Fruit fly (Drosophila melanogaster) whole organism, embryonic: ENCODE results near the gene RhoGAP5A.
A peak's percentile ranks its signal among the peaks of the same experiment; 100 is the strongest.

Source experiments
- Bteb2 ChIP-seq: fragments of 200-800 bp; sonication (Bioruptor generic); optimal IDR thresholded peaks from 2 replicates; lab custom pipeline; 2016; ENCODE audit warnings: missing biosample characterization, missing genetic modification characterization
- CG10366 ChIP-seq: fragments of 200-800 bp; sonication (Bioruptor generic); IDR thresholded peaks from 2 replicates; pipeline ENCODE4 v1.3.6; 2022; ENCODE audit warnings: missing biosample characterization, missing genetic modification characterization
- CG10979 ChIP-seq: fragments of 200-800 bp; sonication (Bioruptor generic); optimal IDR thresholded peaks from 2 replicates; lab custom pipeline; 2018; ENCODE audit warnings: missing biosample characterization, mild to moderate bottlenecking, missing genetic modification characterization, moderate library complexity
- CG11695 ChIP-seq: fragments of 200-800 bp; sonication (Bioruptor generic); IDR thresholded peaks from 3 replicates; pipeline ENCODE4 v1.3.6; 2022; ENCODE audit warnings: missing biosample characterization, missing genetic modification characterization
- CG12071 ChIP-seq: fragments of 200-800 bp; sonication (Bioruptor generic); optimal IDR thresholded peaks from 3 replicates; lab custom pipeline; 2018; ENCODE audit warnings: missing biosample characterization, mild to moderate bottlenecking, missing genetic modification characterization
- CG12744 ChIP-seq: fragments of 200-800 bp; sonication (Bioruptor generic); optimal IDR thresholded peaks from 2 replicates; lab custom pipeline; 2016; ENCODE audit warnings: missing biosample characterization, missing genetic modification characterization
- CG12769 ChIP-seq: fragments of 200-800 bp; sonication (Bioruptor generic); optimal IDR thresholded peaks from 2 replicates; lab custom pipeline; 2019; ENCODE audit warnings: missing biosample characterization, mild to moderate bottlenecking, missing genetic modification characterization, moderate library complexity
- CG15514 ChIP-seq: fragments of 200-800 bp; sonication (Bioruptor generic); optimal IDR thresholded peaks from 3 replicates; lab custom pipeline; 2017; ENCODE audit warnings: missing biosample characterization, missing genetic modification characterization, mild to moderate bottlenecking, moderate library complexity, missing genetic modification reagents
- CG17612 ChIP-seq: fragments of 200-800 bp; sonication (Bioruptor generic); IDR thresholded peaks from 2 replicates; pipeline ENCODE4 v1.3.6; 2022; ENCODE audit warnings: missing biosample characterization, missing genetic modification characterization
- CG17802 ChIP-seq: fragments of 200-800 bp; sonication (Bioruptor generic); optimal IDR thresholded peaks from 2 replicates; lab custom pipeline; 2018; ENCODE audit warnings: missing biosample characterization, mild to moderate bottlenecking, missing genetic modification characterization, moderate library complexity
- CG18011 ChIP-seq: fragments of 200-800 bp; sonication (Bioruptor generic); optimal IDR thresholded peaks from 2 replicates; lab custom pipeline; 2017; ENCODE audit warnings: missing biosample characterization, missing genetic modification characterization, mild to moderate bottlenecking, moderate library complexity, missing genotype
- CG2116 ChIP-seq: fragments of 200-800 bp; sonication (Bioruptor generic); optimal IDR thresholded peaks from 3 replicates; lab custom pipeline; 2018; ENCODE audit warnings: missing biosample characterization, mild to moderate bottlenecking, missing genetic modification characterization
- CG2120 ChIP-seq: fragments of 200-800 bp; sonication (Bioruptor generic); optimal IDR thresholded peaks from 3 replicates; lab custom pipeline; 2016; ENCODE audit warnings: missing biosample characterization, missing genetic modification characterization
- CG3281 ChIP-seq: fragments of 200-800 bp; sonication (Bioruptor generic); optimal IDR thresholded peaks from 3 replicates; lab custom pipeline; 2017; ENCODE audit warnings: missing biosample characterization, mild to moderate bottlenecking, missing genetic modification characterization
- CG34224 ChIP-seq: fragments of 200-800 bp; sonication (Bioruptor generic); IDR thresholded peaks from 3 replicates; pipeline ENCODE4 v1.3.6; 2022; ENCODE audit warnings: missing biosample characterization, missing genetic modification characterization; ENCODE audit not compliant: partially characterized antibody
- CG4360 ChIP-seq: fragments of 200-800 bp; sonication (Bioruptor generic); IDR thresholded peaks from 2 replicates; pipeline ENCODE4 v1.3.6; 2022; ENCODE audit warnings: missing biosample characterization, missing genetic modification characterization
- CG5180 ChIP-seq: fragments of 200-800 bp; sonication (Bioruptor generic); optimal IDR thresholded peaks from 3 replicates; lab custom pipeline; 2017; ENCODE audit warnings: missing biosample characterization, missing genetic modification characterization, mild to moderate bottlenecking, moderate library complexity, missing genetic modification reagents
- CG7839 ChIP-seq: fragments of 200-800 bp; sonication (Bioruptor generic); optimal IDR thresholded peaks from 3 replicates; lab custom pipeline; 2018; ENCODE audit warnings: missing biosample characterization, mild to moderate bottlenecking, missing genetic modification characterization, moderate library complexity
- CG9609 ChIP-seq: fragments of 200-800 bp; sonication (Bioruptor generic); optimal IDR thresholded peaks from 3 replicates; lab custom pipeline; 2016; ENCODE audit warnings: missing biosample characterization, missing genetic modification characterization
- CTCF ChIP-seq: fragments of 200-800 bp; sonication (Bioruptor generic); optimal IDR thresholded peaks from 2 replicates; lab custom pipeline; 2017; ENCODE audit warnings: missing biosample characterization, mild to moderate bottlenecking, missing genetic modification characterization, moderate library complexity
- CkIIα-i1 ChIP-seq: fragments of 200-800 bp; sonication (Bioruptor generic); IDR thresholded peaks from 2 replicates; pipeline ENCODE4 v1.3.6; 2022; ENCODE audit warnings: missing biosample characterization, missing genetic modification characterization
- D19A ChIP-seq: fragments of 200-800 bp; optimal IDR thresholded peaks from 3 replicates; lab custom pipeline; 2019; ENCODE audit warnings: missing biosample characterization, mild to moderate bottlenecking, missing genetic modification characterization, moderate library complexity
- Dip2 ChIP-seq: fragments of 200-800 bp; sonication (Bioruptor generic); IDR thresholded peaks from 2 replicates; pipeline ENCODE4 v1.3.6; 2022; ENCODE audit warnings: missing biosample characterization, missing genetic modification characterization
- E2f1 ChIP-seq: fragments of 200-800 bp; sonication (Bioruptor generic); IDR thresholded peaks from 2 replicates; pipeline ENCODE4 v1.3.6; 2022; ENCODE audit warnings: missing biosample characterization, missing genetic modification characterization
- ERR ChIP-seq: fragments of 200-800 bp; sonication (Bioruptor generic); optimal IDR thresholded peaks from 2 replicates; lab custom pipeline; 2016; ENCODE audit warnings: missing biosample characterization, missing genetic modification characterization
- Ets65A ChIP-seq: fragments of 200-800 bp; sonication (Bioruptor generic); peaks from one replicate; lab custom pipeline; 2016; ENCODE audit warnings: missing biosample characterization, missing genetic modification characterization
- Fer1 ChIP-seq: fragments of 200-800 bp; sonication (Bioruptor generic); optimal IDR thresholded peaks from 2 replicates; lab custom pipeline; 2017; ENCODE audit warnings: missing biosample characterization, mild to moderate bottlenecking, missing genetic modification characterization
- Hsf ChIP-seq: fragments of 200-800 bp; sonication (Bioruptor generic); optimal IDR thresholded peaks from 3 replicates; lab custom pipeline; 2016; ENCODE audit warnings: missing biosample characterization, missing genetic modification characterization
- Lpt ChIP-seq: fragments of >200 bp; optimal IDR thresholded peaks from 2 replicates; lab custom pipeline; 2018; ENCODE audit warnings: missing biosample characterization, missing genetic modification characterization
- MBD-R2 ChIP-seq: fragments of 200-800 bp; sonication (Bioruptor generic); IDR thresholded peaks from 2 replicates; pipeline ENCODE4 v1.3.6; 2022; ENCODE audit warnings: missing biosample characterization, missing genetic modification characterization
- MTF-1 ChIP-seq: fragments of 200-800 bp; sonication (Bioruptor generic); optimal IDR thresholded peaks from 2 replicates; lab custom pipeline; 2018; ENCODE audit warnings: missing biosample characterization, mild to moderate bottlenecking, missing genetic modification characterization, borderline replicate concordance
- Nf-YB ChIP-seq: fragments of 200-800 bp; sonication (Bioruptor generic); optimal IDR thresholded peaks from 3 replicates; lab custom pipeline; 2019; ENCODE audit warnings: missing biosample characterization, mild to moderate bottlenecking, missing genetic modification characterization, moderate library complexity
- Sox100B ChIP-seq: fragments of 200-800 bp; sonication (Bioruptor generic); optimal IDR thresholded peaks from 3 replicates; lab custom pipeline; 2018; ENCODE audit warnings: missing biosample characterization, mild to moderate bottlenecking, missing genetic modification characterization
- Spps ChIP-seq: fragments of 200-800 bp; sonication (Bioruptor generic); optimal IDR thresholded peaks from 2 replicates; lab custom pipeline; 2018; ENCODE audit warnings: missing biosample characterization, mild to moderate bottlenecking, missing genetic modification characterization
- Taf1 ChIP-seq: fragments of 200-800 bp; sonication (Bioruptor generic); IDR thresholded peaks from 2 replicates; pipeline ENCODE4 v1.3.6; 2022; ENCODE audit warnings: missing biosample characterization, missing genetic modification characterization
- Vsx1 ChIP-seq: fragments of 200-800 bp; sonication (Bioruptor generic); optimal IDR thresholded peaks from 2 replicates; lab custom pipeline; 2017; ENCODE audit warnings: missing biosample characterization, mild to moderate bottlenecking, missing genetic modification characterization, missing genetic modification reagents
- Xrp1 ChIP-seq: fragments of 200-800 bp; sonication (Bioruptor generic); IDR thresholded peaks from 2 replicates; pipeline ENCODE4 v1.3.6; 2022; ENCODE audit warnings: missing biosample characterization, missing genetic modification characterization
- az2 ChIP-seq: fragments of 200-800 bp; sonication (Bioruptor generic); optimal IDR thresholded peaks from 3 replicates; lab custom pipeline; 2016; ENCODE audit warnings: missing biosample characterization, missing genetic modification characterization
- chm ChIP-seq: fragments of 200-800 bp; sonication (Bioruptor generic); IDR thresholded peaks from 2 replicates; pipeline ENCODE4 v1.3.6; 2022; ENCODE audit warnings: missing biosample characterization, missing genetic modification characterization
- gem ChIP-seq: fragments of 200-800 bp; sonication (Bioruptor generic); optimal IDR thresholded peaks from 2 replicates; lab custom pipeline; 2019; ENCODE audit warnings: missing biosample characterization, mild to moderate bottlenecking, missing genetic modification characterization, moderate library complexity
- hb ChIP-seq: fragments of 200-800 bp; sonication (Bioruptor generic); IDR thresholded peaks from 3 replicates; pipeline ENCODE4 v1.3.6; 2022; ENCODE audit warnings: missing biosample characterization, missing genetic modification characterization; ENCODE audit not compliant: partially characterized antibody
- hbn ChIP-seq: fragments of 200-800 bp; sonication (Bioruptor generic); IDR thresholded peaks from 2 replicates; pipeline ENCODE4 v1.3.6; 2022; ENCODE audit warnings: missing biosample characterization, missing genetic modification characterization; ENCODE audit not compliant: partially characterized antibody
- ind ChIP-seq: fragments of 200-800 bp; sonication (Bioruptor generic); optimal IDR thresholded peaks from 3 replicates; lab custom pipeline; 2016; ENCODE audit warnings: missing biosample characterization, missing genetic modification characterization
- inv ChIP-seq: fragments of 200-800 bp; sonication (Bioruptor generic); IDR thresholded peaks from 2 replicates; pipeline ENCODE4 v1.3.6; 2022; ENCODE audit warnings: missing biosample characterization, missing genetic modification characterization; ENCODE audit not compliant: partially characterized antibody
- jing ChIP-seq: fragments of 200-800 bp; sonication (Bioruptor generic); optimal IDR thresholded peaks from 2 replicates; lab custom pipeline; 2018; ENCODE audit warnings: missing biosample characterization, mild to moderate bottlenecking, missing genetic modification characterization
- kni ChIP-seq: fragments of 200-800 bp; sonication (Bioruptor generic); optimal IDR thresholded peaks from 3 replicates; lab custom pipeline; 2017; ENCODE audit warnings: mild to moderate bottlenecking, missing biosample characterization, missing genetic modification reagents, missing genetic modification characterization
- lilli ChIP-seq: fragments of 200-800 bp; sonication (Bioruptor generic); optimal IDR thresholded peaks from 3 replicates; lab custom pipeline; 2016; ENCODE audit warnings: missing biosample characterization, missing genetic modification characterization
- pnt ChIP-seq: fragments of 200-800 bp; sonication (Bioruptor generic); optimal IDR thresholded peaks from 3 replicates; lab custom pipeline; 2016; ENCODE audit warnings: missing biosample characterization, missing genetic modification characterization
- pros ChIP-seq: fragments of 200-800 bp; sonication (Bioruptor generic); optimal IDR thresholded peaks from 3 replicates; lab custom pipeline; 2019; ENCODE audit warnings: missing biosample characterization, mild to moderate bottlenecking, missing genetic modification characterization, moderate library complexity
- run ChIP-seq: fragments of 200-800 bp; sonication (Bioruptor generic); optimal IDR thresholded peaks from 3 replicates; lab custom pipeline; 2018; ENCODE audit warnings: missing biosample characterization, mild to moderate bottlenecking, missing genetic modification characterization
- slbo ChIP-seq: fragments of 200-800 bp; sonication (Bioruptor generic); IDR thresholded peaks from 2 replicates; pipeline ENCODE4 v1.3.6; 2022; ENCODE audit warnings: missing biosample characterization, missing genetic modification characterization
- zf30C ChIP-seq: fragments of 200-800 bp; sonication (Bioruptor generic); optimal IDR thresholded peaks from 3 replicates; lab custom pipeline; 2018; ENCODE audit warnings: missing biosample characterization, mild to moderate bottlenecking, missing genetic modification characterization

The RhoGAP5A gene

DNA sequence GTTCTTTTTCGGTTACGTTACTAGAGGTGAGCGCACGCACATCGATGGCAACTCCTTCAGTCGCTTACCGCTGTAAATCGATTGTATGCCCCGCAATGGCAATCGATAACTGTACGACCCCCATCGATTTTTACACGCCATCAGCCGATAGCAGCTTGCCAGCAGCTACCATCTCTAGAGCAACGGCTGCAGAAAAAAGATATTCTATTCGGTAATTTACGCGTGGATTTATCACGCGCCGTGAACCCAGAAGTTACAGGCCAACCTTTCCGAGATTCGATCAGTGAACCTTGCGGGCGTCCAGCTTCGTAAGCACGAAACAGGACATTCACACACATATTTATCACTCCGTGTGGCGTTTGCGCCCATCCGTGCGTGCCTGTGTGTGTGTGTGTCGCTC is 47.3 kb upstream of the RhoGAP5A start, which contains the start of the genes Sirt4 and CG4119 (continued):
- TF ChIP-seq MTF-1 (GFP tag; lab: Kevin White, UChicago) (no peak), CG12744 (GFP tag; lab: Kevin White, UChicago) (no peak), CG2116 (GFP tag; lab: Kevin White, UChicago) (peak; percentile 86), pros (GFP tag; lab: Kevin White, UChicago) (no peak), D19A (no peak), CkIIα-i1 (GFP tag; lab: Robert Waterston, UW) (no peak), CG12071 (GFP tag; lab: Kevin White, UChicago) (no peak), CG12769 (no peak), CG34224 (peak; percentile 94), Vsx1 (no peak), E2f1 (0 out of 2 replicates have a peak, but pooled peaks have one; percentile 8), Xrp1 (GFP tag; lab: Robert Waterston, UW) (no peak), Ets65A (GFP tag; lab: Kevin White, UChicago) (peak; percentile 33), hb (GFP tag; lab: Robert Waterston, UW) (peak; percentile 97), kni (no peak), Sox100B (GFP tag; lab: Kevin White, UChicago) (no peak), zf30C (GFP tag; lab: Kevin White, UChicago) (no peak), CG4360 (GFP tag; lab: Robert Waterston, UW) (no peak), CG17802 (no peak), CG10366 (no peak), CG11695 (GFP tag; lab: Robert Waterston, UW) (no peak), CG18011 (GFP tag; lab: Kevin White, UChicago) (peak; percentile 2), ERR (GFP tag; lab: Kevin White, UChicago) (no peak), MBD-R2 (GFP tag; lab: Robert Waterston, UW) (peak; percentile 96), az2 (GFP tag; lab: Kevin White, UChicago) (no peak), CG9609 (no peak), CG5180 (no peak), CTCF (no peak), run (tag; lab: Kevin White, UChicago) (no peak), Hsf (GFP tag; lab: Kevin White, UChicago) (no peak), Dip2 (GFP tag; lab: Robert Waterston, UW) (no peak), inv (GFP tag; lab: Robert Waterston, UW) (peak; percentile 94), Spps (tag; lab: Kevin White, UChicago) (no peak), Bteb2 (no peak), hbn (GFP tag; lab: Robert Waterston, UW) (peak; percentile 90), CG3281 (GFP tag; lab: Kevin White, UChicago) (peak; percentile 9), Lpt (GFP tag; lab: Kevin White, UChicago) (no peak), ind (GFP tag; lab: Kevin White, UChicago) (no peak), pnt (GFP tag; lab: Kevin White, UChicago) (no peak), Taf1 (GFP tag; lab: Robert Waterston, UW) (0 out of 2 replicates have a peak, but pooled peaks have one; percentile 16), jing (GFP tag; lab: Kevin White, UChicago) (no peak), chm (GFP tag; lab: Robert Waterston, UW) (no peak), Nf-YB (no peak), CG2120 (GFP tag; lab: Kevin White, UChicago) (peak; percentile 57), CG15514 (GFP tag; lab: Kevin White, UChicago) (peak; percentile 95), CG7839 (tag; lab: Kevin White, UChicago) (no peak), CG17612 (GFP tag; lab: Robert Waterston, UW) (no peak), CG10979 (tag; lab: Kevin White, UChicago) (peak; percentile 7), slbo (GFP tag; lab: Robert Waterston, UW) (peak; percentile 54; the same call in 1 of the 2 replicates), lilli (peak; percentile 47), Fer1 (GFP tag; lab: Kevin White, UChicago) (peak; percentile 27), gem (tag; lab: Kevin White, UChicago) (no peak)
